Worm (Caenorhabditis elegans): ENCODE results near the gene txt-11.

DNA sequence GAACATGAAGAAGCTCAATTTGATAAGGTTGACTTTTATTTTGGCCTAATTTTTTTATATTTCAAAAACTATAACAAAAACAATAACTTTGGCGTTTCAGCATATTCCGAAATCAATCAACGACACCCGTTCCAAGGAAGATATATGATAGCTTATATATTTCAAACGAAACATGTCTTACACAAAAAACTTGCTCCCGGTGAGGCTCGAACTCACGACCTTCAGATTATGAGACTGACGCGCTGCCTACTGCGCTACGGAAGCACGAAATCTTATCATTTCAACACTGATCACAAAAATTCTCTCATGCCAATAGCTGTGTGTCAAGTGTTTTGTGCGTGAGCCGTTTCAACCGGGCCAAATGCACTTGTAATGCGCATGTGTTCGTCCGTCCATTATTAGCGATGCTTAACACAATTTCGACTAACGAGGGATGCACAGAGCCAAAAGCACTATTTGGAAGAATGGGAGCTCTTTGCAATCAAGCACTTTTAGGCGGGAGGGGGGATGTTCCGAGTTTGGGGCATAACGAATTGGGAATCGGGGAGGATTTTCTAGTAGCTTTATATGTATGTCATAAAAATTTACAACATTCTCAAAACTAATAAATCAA is 42.1 kb downstream of the txt-11 start:
- TF ChIP-seq mep-1 (tag; optimal IDR thresholded peaks at IDR 0.05) (no peak), nhr-237 (tag; optimal IDR thresholded peaks at IDR 0.05) (no peak), pha-4 (tag; optimal IDR thresholded peaks at IDR 0.05) (no peak), ztf-11 (tag; optimal IDR thresholded peaks at IDR 0.05) (no peak)

All from whole organism, mixed stage, embryonic.